Worm (Caenorhabditis elegans) whole organism, L3 larva: ENCODE data around the gene Y116A8C.43.

Source experiments
- R02D3.7 ChIP-seq: fragments of 150-350 bp; optimal IDR thresholded peaks from 2 replicates; lab custom pipeline; 2014; ENCODE audit warnings: missing biosample characterization, missing genetic modification characterization
- ama-1 ChIP-seq: fragments of 150-350 bp; optimal IDR thresholded peaks from 2 replicates; lab custom pipeline; 2018
- ceh-16 ChIP-seq: sonication (generic microtip); optimal IDR thresholded peaks from 2 replicates; lab custom pipeline; 2017; ENCODE audit warnings: missing biosample characterization, missing genetic modification characterization
- ceh-82 ChIP-seq: fragments of 150-350 bp; optimal IDR thresholded peaks from 2 replicates; lab custom pipeline; 2014; ENCODE audit warnings: missing biosample characterization, missing genetic modification characterization
- ceh-9 ChIP-seq: sonication (generic microtip); optimal IDR thresholded peaks from 2 replicates; lab custom pipeline; 2018; ENCODE audit warnings: missing biosample characterization, missing genetic modification characterization
- daf-12 ChIP-seq: fragments of 150-350 bp; optimal IDR thresholded peaks from 2 replicates; lab custom pipeline; 2014; ENCODE audit warnings: missing biosample characterization, missing genetic modification reagents, missing genetic modification characterization
- egl-27 ChIP-seq: sonication (generic microtip); optimal IDR thresholded peaks from 4 replicates; lab custom pipeline; 2017; ENCODE audit warnings: missing biosample characterization, missing genetic modification reagents, missing genetic modification characterization
- egl-5 ChIP-seq: fragments of 150-350 bp; optimal IDR thresholded peaks from 2 replicates; lab custom pipeline; 2017; ENCODE audit warnings: missing biosample characterization, missing genetic modification reagents, missing genetic modification characterization, inconsistent platforms
- elt-1 ChIP-seq: fragments of 150-350 bp; optimal IDR thresholded peaks from 2 replicates; lab custom pipeline; 2014; ENCODE audit warnings: missing biosample characterization, missing genetic modification characterization
- elt-2 ChIP-seq: sonication (generic microtip); optimal IDR thresholded peaks from 2 replicates; lab custom pipeline; 2016; ENCODE audit warnings: missing genetic modification reagents, mild to moderate bottlenecking, missing genetic modification characterization, missing compliant biosample characterization
- elt-3 ChIP-seq, 3 experiments: fragments of 150-350 bp in 1 of 3; sonication (generic microtip) in 2 of 3; optimal IDR thresholded peaks; 2 replicates in 2 of 3; 4 replicates in 1 of 3; lab custom pipeline; 2014 to 2017; ENCODE audit warnings: missing biosample characterization in 3 of 3, missing genetic modification characterization in 3 of 3
- eor-1 ChIP-seq, 2 experiments: fragments of 150-350 bp; optimal IDR thresholded peaks; 2 replicates each; lab custom pipeline; 2014 to 2018; ENCODE audit warnings: missing biosample characterization in 2 of 2, missing genetic modification characterization in 2 of 2
- fkh-10 ChIP-seq: sonication (generic microtip); optimal IDR thresholded peaks from 2 replicates; lab custom pipeline; 2017; ENCODE audit warnings: missing biosample characterization, missing genetic modification reagents, missing genetic modification characterization
- fkh-2 ChIP-seq: fragments of 150-350 bp; optimal IDR thresholded peaks from 2 replicates; lab custom pipeline; 2014; ENCODE audit warnings: missing biosample characterization, missing genetic modification reagents, missing genetic modification characterization
- fos-1 ChIP-seq: fragments of 150-350 bp; optimal IDR thresholded peaks from 2 replicates; lab custom pipeline; 2014; ENCODE audit warnings: missing biosample characterization, missing genetic modification characterization
- hmg-11 ChIP-seq: sonication (generic microtip); optimal IDR thresholded peaks from 2 replicates; lab custom pipeline; 2016; ENCODE audit warnings: missing genetic modification characterization, missing compliant biosample characterization
- jun-1 ChIP-seq: fragments of 150-350 bp; optimal IDR thresholded peaks from 2 replicates; lab custom pipeline; 2014; ENCODE audit warnings: missing biosample characterization, missing genetic modification reagents, missing genetic modification characterization
- lin-15B ChIP-seq: fragments of 150-350 bp; optimal IDR thresholded peaks from 2 replicates; lab custom pipeline; 2014; ENCODE audit warnings: missing biosample characterization, missing genetic modification characterization
- lin-39 ChIP-seq: fragments of 150-350 bp; optimal IDR thresholded peaks from 2 replicates; lab custom pipeline; 2018; ENCODE audit warnings: missing biosample characterization, missing genetic modification reagents, missing genetic modification characterization
- lsy-12 ChIP-seq: sonication (generic microtip); optimal IDR thresholded peaks from 2 replicates; lab custom pipeline; 2016; ENCODE audit warnings: mild to moderate bottlenecking, missing genetic modification characterization, missing compliant biosample characterization
- mml-1 ChIP-seq: fragments of 150-350 bp; sonication (generic microtip); optimal IDR thresholded peaks from 3 replicates; lab custom pipeline; 2014; ENCODE audit warnings: missing biosample characterization, missing genetic modification characterization
- nfya-1 ChIP-seq: sonication (generic microtip); optimal IDR thresholded peaks from 2 replicates; lab custom pipeline; 2017; ENCODE audit warnings: missing genetic modification characterization, mild to moderate bottlenecking, missing compliant biosample characterization, antibody characterized with exemption, moderate library complexity; ENCODE audit not compliant: insufficient read depth
- nhr-12 ChIP-seq: fragments of 150-350 bp; optimal IDR thresholded peaks from 2 replicates; lab custom pipeline; 2014; ENCODE audit warnings: missing biosample characterization, missing genetic modification characterization
- nhr-23 ChIP-seq: fragments of 150-350 bp; optimal IDR thresholded peaks from 2 replicates; lab custom pipeline; 2014; ENCODE audit warnings: missing biosample characterization, missing genetic modification reagents, missing genetic modification characterization
- nhr-237 ChIP-seq: fragments of 150-350 bp; optimal IDR thresholded peaks from 2 replicates; lab custom pipeline; 2014; ENCODE audit warnings: missing biosample characterization, missing genetic modification characterization
- nhr-43 ChIP-seq: sonication (generic microtip); optimal IDR thresholded peaks from 2 replicates; lab custom pipeline; 2016; ENCODE audit warnings: mild to moderate bottlenecking, missing genetic modification characterization, missing compliant biosample characterization; ENCODE audit not compliant: poor library complexity, severe bottlenecking
- nhr-67 ChIP-seq: fragments of 150-350 bp; optimal IDR thresholded peaks from 2 replicates; lab custom pipeline; 2014; ENCODE audit warnings: missing biosample characterization, missing genetic modification characterization
- nhr-76 ChIP-seq: fragments of 150-350 bp; sonication (generic microtip); optimal IDR thresholded peaks from 5 replicates; lab custom pipeline; 2014; ENCODE audit warnings: missing biosample characterization, missing genetic modification characterization
- nhr-77 ChIP-seq: fragments of 150-350 bp; optimal IDR thresholded peaks from 2 replicates; lab custom pipeline; 2014; ENCODE audit warnings: missing biosample characterization, missing genetic modification characterization
- pha-4 ChIP-seq: fragments of 150-350 bp; optimal IDR thresholded peaks from 2 replicates; lab custom pipeline; 2014; ENCODE audit warnings: missing biosample characterization, missing genetic modification reagents, missing genetic modification characterization
- pqm-1 ChIP-seq: fragments of 150-350 bp; optimal IDR thresholded peaks from 2 replicates; lab custom pipeline; 2017; ENCODE audit warnings: missing biosample characterization, missing genetic modification characterization, inconsistent platforms
- sea-2 ChIP-seq: fragments of 150-350 bp; sonication (generic microtip); optimal IDR thresholded peaks from 4 replicates; lab custom pipeline; 2014; ENCODE audit warnings: missing biosample characterization, missing genetic modification reagents, missing genetic modification characterization
- skn-1 ChIP-seq: fragments of 150-350 bp; optimal IDR thresholded peaks from 2 replicates; lab custom pipeline; 2014; ENCODE audit warnings: missing biosample characterization, missing genetic modification characterization
- tbx-2 ChIP-seq: sonication (generic microtip); optimal IDR thresholded peaks from 2 replicates; lab custom pipeline; 2016; ENCODE audit warnings: mild to moderate bottlenecking, missing genetic modification characterization, missing compliant biosample characterization
- unc-39 ChIP-seq: sonication (generic microtip); optimal IDR thresholded peaks from 4 replicates; lab custom pipeline; 2017; ENCODE audit warnings: missing biosample characterization, missing genetic modification characterization
- zag-1 ChIP-seq: fragments of 150-350 bp; optimal IDR thresholded peaks from 2 replicates; lab custom pipeline; 2014; ENCODE audit warnings: missing biosample characterization, missing genetic modification characterization
- ztf-4 ChIP-seq: fragments of 150-350 bp; optimal IDR thresholded peaks from 2 replicates; lab custom pipeline; 2014; ENCODE audit warnings: missing biosample characterization, missing genetic modification characterization

Y116A8C.43 gene

DNA sequence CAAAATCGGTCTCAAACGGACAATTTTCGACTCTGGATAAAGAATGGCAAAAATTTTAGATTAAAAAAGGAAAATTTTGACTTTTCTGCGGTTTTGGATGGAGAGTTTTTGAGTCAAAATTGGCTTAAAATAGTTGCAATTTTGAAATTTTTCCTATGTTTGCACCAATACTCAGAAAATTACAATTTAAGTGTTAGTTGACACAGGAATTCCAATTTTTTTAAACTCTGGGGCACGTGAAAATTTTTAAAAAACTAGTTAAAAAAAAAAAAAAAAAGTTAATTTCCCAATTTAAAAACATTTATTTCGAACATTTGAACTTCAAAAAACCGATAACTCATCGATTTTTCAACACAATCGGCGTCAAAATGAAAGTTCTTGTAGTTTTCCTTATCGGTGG, 23.2 kb downstream of the Y116A8C.43 start, which contains the start of gene Y116A8C.33:
Gene Y116A8C.33, plus strand, starts transcription at position 301 of the 400 bp plus-strand sequence.
- TF ChIP-seq nhr-76 (tag; lab: Kevin White, UChicago) (no peak), elt-2 (tag; lab: Kevin White, UChicago) (no peak), elt-3 (tag; optimal IDR thresholded peaks at IDR 0.05; lab: Kevin White, UChicago) (no peak), ceh-82 (tag; lab: Kevin White, UChicago) (no peak), mml-1 (no peak), egl-27 (tag; lab: Kevin White, UChicago) (no peak), nhr-77 (tag; lab: Kevin White, UChicago) (no peak), tbx-2 (tag; lab: Kevin White, UChicago) (no peak), pha-4 (tag; lab: Kevin White, UChicago) (no peak), lin-15B (tag; lab: Kevin White, UChicago) (no peak), nhr-67 (tag; lab: Kevin White, UChicago) (no peak), lsy-12 (tag; lab: Kevin White, UChicago) (no peak), nhr-237 (no peak), lin-39 (tag; lab: Kevin White, UChicago) (no peak), R02D3.7 (tag; lab: Kevin White, UChicago) (no peak), jun-1 (tag; lab: Kevin White, UChicago) (no peak)
- TF ChIP-seq, all 47 proteins: peak for 0

- TF ChIP-seq nfya-1 (tag; lab: Kevin White, UChicago) (no peak), mml-1 (no peak), fkh-10 (GFP tag; lab: Kevin White, UChicago) (no peak), fkh-2 (no peak), nhr-237 (no peak), lsy-12 (tag; lab: Kevin White, UChicago) (no peak), lin-39 (tag; lab: Kevin White, UChicago) (no peak), elt-1 (no peak), daf-12 (tag; lab: Kevin White, UChicago) (no peak), elt-2 (tag; lab: Kevin White, UChicago) (no peak)
These were observed 27.7 kb downstream of the Y116A8C.43 start, which contains the start of gene cyn-13 for ce11 chrIV:17116345-17116744. Gene cyn-13, minus strand, starts transcription at chrIV:17116657.

DNA sequence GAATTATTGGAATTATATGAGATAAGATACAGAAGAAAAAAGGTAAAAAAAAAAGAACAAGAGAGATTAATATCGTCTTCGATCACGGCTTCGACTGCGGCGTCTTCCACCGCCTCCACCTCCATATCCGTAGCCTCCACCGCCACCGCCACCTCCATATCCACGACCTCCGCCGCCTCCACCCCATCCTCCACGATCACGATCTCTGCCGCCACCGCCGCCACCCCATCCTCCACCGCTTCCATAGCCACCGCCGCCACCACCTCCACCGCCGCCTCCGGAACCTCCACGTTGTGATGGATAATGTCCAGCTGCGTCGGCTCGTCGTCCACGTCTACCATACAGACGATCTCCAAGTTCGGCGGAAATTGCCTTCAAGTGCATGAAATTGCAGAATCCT, 28.2 kb downstream of the Y116A8C.43 start:
- TF ChIP-seq ceh-9 (tag; lab: Kevin White, UChicago): no peak
- TF ChIP-seq lin-39 (tag; lab: Kevin White, UChicago): no peak
- no peak for TF ChIP-seq unc-39
- TF ChIP-seq fos-1 (tag; lab: Kevin White, UChicago): no peak
- TF ChIP-seq mml-1: no peak
- TF ChIP-seq ceh-16 (tag; lab: Kevin White, UChicago): no peak
- no peak for TF ChIP-seq ceh-82 (tag; lab: Kevin White, UChicago)
- no peak for TF ChIP-seq egl-5 (tag; lab: Kevin White, UChicago)
- no peak for TF ChIP-seq lin-15B (tag; lab: Kevin White, UChicago)
- no peak for TF ChIP-seq pqm-1 (tag; lab: Kevin White, UChicago)
- TF ChIP-seq hmg-11 (tag; lab: Kevin White, UChicago): no peak
- no peak for TF ChIP-seq sea-2 (GFP tag; lab: Kevin White, UChicago)
- TF ChIP-seq lsy-12 (tag; lab: Kevin White, UChicago): no peak
- TF ChIP-seq pha-4 (tag; lab: Kevin White, UChicago): no peak
- no peak for TF ChIP-seq fkh-2
- no peak for TF ChIP-seq egl-27 (tag; lab: Kevin White, UChicago)
- TF ChIP-seq ztf-4: no peak
- TF ChIP-seq zag-1: no peak
- no peak for TF ChIP-seq R02D3.7 (tag; lab: Kevin White, UChicago)
- TF ChIP-seq, all 47 proteins: peak for 0

ce11 chrIV:17118585-17118984, 29.9 kb downstream of the Y116A8C.43 start, which contains the start of gene uaf-2:
Gene uaf-2, minus strand, starts transcription at chrIV:17118767.
- TF ChIP-seq sea-2 (GFP tag; lab: Kevin White, UChicago) (no peak), elt-2 (tag; lab: Kevin White, UChicago) (peak; percentile 1), elt-3 (tag; optimal IDR thresholded peaks at IDR 0.05; lab: Kevin White, UChicago) (no peak), nhr-43 (tag; lab: Kevin White, UChicago) (peak; percentile 47), pha-4 (tag; lab: Kevin White, UChicago) (peak; percentile 61), lin-39 (tag; lab: Kevin White, UChicago) (peak; percentile 32), ceh-9 (tag; lab: Kevin White, UChicago) (no peak), R02D3.7 (tag; lab: Kevin White, UChicago) (no peak), ztf-4 (no peak), elt-1 (no peak), ceh-82 (tag; lab: Kevin White, UChicago) (no peak), nhr-12 (tag; lab: Kevin White, UChicago) (no peak), nhr-77 (tag; lab: Kevin White, UChicago) (no peak), nfya-1 (tag; lab: Kevin White, UChicago) (peak; percentile 56), nhr-23 (tag; lab: Kevin White, UChicago) (peak; percentile 52), egl-5 (tag; lab: Kevin White, UChicago) (no peak), hmg-11 (tag; lab: Kevin White, UChicago) (peak; percentile 80), skn-1 (tag; lab: Kevin White, UChicago) (no peak), lin-15B (tag; lab: Kevin White, UChicago) (peak; percentile 3), eor-1 (tag; optimal IDR thresholded peaks at IDR 0.05; lab: Kevin White, UChicago) (no peak), ama-1 (lab: Kevin White, UChicago) (no peak)
